Worm (Caenorhabditis elegans) whole organism, midembryonic: Measurements from ENCODE around the gene W03F9.2.

Experiments
- T22C8.4 ChIP-seq: fragments of 200-800 bp; sonication (Bioruptor generic); IDR thresholded peaks from 2 replicates; pipeline ENCODE4 v1.3.6; 2022; ENCODE audit warnings: missing genetic modification characterization, missing compliant biosample characterization
- cog-1 ChIP-seq: sonication (generic microtip); optimal IDR thresholded peaks from 2 replicates; lab custom pipeline; 2016; ENCODE audit warnings: missing genetic modification characterization, missing compliant biosample characterization
- flt-1 ChIP-seq: fragments of 200-800 bp; sonication (Bioruptor generic); IDR thresholded peaks from 2 replicates; pipeline ENCODE4 v1.3.6; 2022; ENCODE audit warnings: missing genetic modification characterization, missing compliant biosample characterization
- klf-2 ChIP-seq: fragments of 200-800 bp; sonication (Bioruptor generic); conservative IDR thresholded peaks from 2 replicates; pipeline ENCODE4 v1.3.6; 2022; ENCODE audit warnings: missing genetic modification reagents, missing genetic modification characterization, missing compliant biosample characterization
- med-1 ChIP-seq: sonication (generic microtip); optimal IDR thresholded peaks from 2 replicates; lab custom pipeline; 2017; ENCODE audit warnings: missing genetic modification characterization, mild to moderate bottlenecking, missing compliant biosample characterization, antibody characterized with exemption, missing genetic modification reagents; ENCODE audit not compliant: insufficient read depth
- ref-1 ChIP-seq: fragments of 200-800 bp; sonication (Bioruptor generic); conservative IDR thresholded peaks from 2 replicates; pipeline ENCODE4 v1.3.6; 2022; ENCODE audit warnings: missing genetic modification reagents, missing genetic modification characterization, missing compliant biosample characterization
- tab-1 ChIP-seq: fragments of 200-800 bp; sonication (Bioruptor generic); IDR thresholded peaks from 2 replicates; pipeline ENCODE4 v1.3.6; 2022; ENCODE audit warnings: missing genetic modification characterization, missing compliant biosample characterization
- ztf-23 ChIP-seq: fragments of 200-800 bp; sonication (Bioruptor generic); IDR thresholded peaks from 2 replicates; pipeline ENCODE4 v1.3.6; 2022; ENCODE audit warnings: missing genetic modification reagents, missing genetic modification characterization, missing compliant biosample characterization
- ztf-29 ChIP-seq: fragments of 200-800 bp; sonication (Bioruptor generic); IDR thresholded peaks from 2 replicates; pipeline ENCODE4 v1.3.6; 2022; ENCODE audit warnings: missing genetic modification reagents, missing genetic modification characterization, missing compliant biosample characterization

Gene W03F9.2

ce11 chrV:122750-123149 lies 5.1 kb downstream of the W03F9.2 start, which contains the start of gene cgp-1:
Gene cgp-1, minus strand, starts transcription at chrV:122789.
- no peak for TF ChIP-seq med-1 (GFP tag; lab: Kevin White, UChicago)

- TF ChIP-seq cog-1 (no peak), klf-2 (no peak), ztf-29 (GFP tag; lab: Robert Waterston, UW) (no peak), tab-1 (GFP tag; lab: Robert Waterston, UW) (no peak), ref-1 (no peak), T22C8.4 (GFP tag; lab: Robert Waterston, UW) (no peak), ztf-23 (GFP tag; lab: Robert Waterston, UW) (no peak), flt-1 (GFP tag; lab: Robert Waterston, UW) (no peak), med-1 (GFP tag; lab: Kevin White, UChicago) (no peak)
These were observed 5.6 kb downstream of the W03F9.2 start for ce11 chrV:122249-122648.

- TF ChIP-seq cog-1 (no peak), ztf-23 (GFP tag; lab: Robert Waterston, UW) (no peak), tab-1 (GFP tag; lab: Robert Waterston, UW) (no peak), ref-1 (no peak), flt-1 (GFP tag; lab: Robert Waterston, UW) (no peak), med-1 (GFP tag; lab: Kevin White, UChicago) (no peak), ztf-29 (GFP tag; lab: Robert Waterston, UW) (no peak)
These were observed 10.5 kb downstream of the W03F9.2 start for ce11 chrV:117312-117711.

ce11 chrV:116243-116642 lies 11.6 kb downstream of the W03F9.2 start:
- no peak for TF ChIP-seq tab-1 (GFP tag; lab: Robert Waterston, UW)
- TF ChIP-seq flt-1 (GFP tag; lab: Robert Waterston, UW) = no peak
- TF ChIP-seq med-1 (GFP tag; lab: Kevin White, UChicago) = no peak
- TF ChIP-seq ztf-29 (GFP tag; lab: Robert Waterston, UW) = no peak
- TF ChIP-seq ztf-23 (GFP tag; lab: Robert Waterston, UW) = no peak
- no peak for TF ChIP-seq cog-1
- TF ChIP-seq ref-1 = no peak
- no peak for TF ChIP-seq klf-2
- no peak for TF ChIP-seq T22C8.4 (GFP tag; lab: Robert Waterston, UW)

DNA sequence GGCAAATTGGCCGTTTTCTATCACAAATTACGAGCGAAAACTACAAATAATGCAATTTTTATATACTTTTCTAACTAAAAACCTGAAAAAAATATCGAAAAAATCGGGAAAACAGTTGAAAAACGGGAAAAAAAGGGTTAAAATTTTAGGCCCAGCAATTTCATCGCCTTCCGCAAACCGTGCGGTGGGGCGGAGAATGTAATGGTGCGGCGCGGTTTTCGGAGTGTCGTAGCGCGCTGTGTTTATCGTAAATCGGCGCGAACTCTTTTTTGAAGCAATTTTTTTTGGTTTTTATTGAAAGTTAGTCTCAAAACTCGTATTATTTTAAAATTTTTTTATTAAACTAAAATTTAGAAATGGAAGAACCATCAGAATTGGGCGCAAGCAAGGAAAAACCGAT lies 23.4 kb downstream of the W03F9.2 start, which contains the start of gene picd-1:
Gene picd-1, plus strand, starts transcription at position 352 of the 400 bp plus-strand sequence.
- TF ChIP-seq T22C8.4 (GFP tag; lab: Robert Waterston, UW) = no peak
- no peak for TF ChIP-seq ztf-29 (GFP tag; lab: Robert Waterston, UW)
- TF ChIP-seq klf-2 = no peak
- TF ChIP-seq flt-1 (GFP tag; lab: Robert Waterston, UW) = 0 out of 2 replicates have a peak, but pooled peaks have one; percentile 26
- no peak for TF ChIP-seq ref-1
- TF ChIP-seq med-1 (GFP tag; lab: Kevin White, UChicago) = no peak
- TF ChIP-seq ztf-23 (GFP tag; lab: Robert Waterston, UW) = no peak
- TF ChIP-seq cog-1 = peak; percentile 22

ce11 chrV:103977-104376 lies 23.9 kb downstream of the W03F9.2 start, which contains the start of gene rps-27:
Gene rps-27, minus strand, starts transcription at chrV:104077.
- TF ChIP-seq ztf-29 (GFP tag; lab: Robert Waterston, UW) (no peak), ztf-23 (GFP tag; lab: Robert Waterston, UW) (no peak), ref-1 (no peak), T22C8.4 (GFP tag; lab: Robert Waterston, UW) (no peak), klf-2 (no peak), tab-1 (GFP tag; lab: Robert Waterston, UW) (no peak), cog-1 (no peak), med-1 (GFP tag; lab: Kevin White, UChicago) (no peak), flt-1 (GFP tag; lab: Robert Waterston, UW) (no peak)

DNA sequence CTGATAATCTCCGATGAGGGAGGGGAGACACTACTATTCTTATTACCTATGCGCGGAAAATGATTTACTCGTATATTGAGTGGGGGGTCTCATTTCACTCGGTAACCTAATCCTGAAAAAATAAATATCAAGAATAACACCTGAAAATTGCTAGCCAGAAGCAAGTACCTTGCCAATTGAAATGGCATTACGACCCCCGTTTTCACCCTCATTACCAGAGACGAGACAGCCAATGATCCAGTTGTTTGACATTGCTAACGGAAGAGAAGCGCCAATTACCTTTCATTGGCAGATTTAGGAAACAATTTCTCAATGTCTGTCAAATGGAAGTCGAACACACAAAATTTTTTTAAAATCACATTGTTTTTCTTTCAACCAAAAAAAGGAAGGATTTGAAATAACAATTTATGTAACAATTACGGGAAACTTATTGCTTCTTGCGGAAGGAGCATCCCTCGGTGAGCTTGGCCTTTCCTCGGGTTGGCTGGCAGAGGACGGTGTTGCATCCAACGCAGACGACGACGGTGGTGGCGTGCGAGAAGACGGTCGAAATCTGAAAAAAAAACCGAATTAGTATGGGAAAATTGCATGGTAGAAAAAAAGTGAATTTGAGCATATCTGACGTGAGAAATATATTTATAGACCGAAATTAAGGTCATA lies 24.7 kb downstream of the W03F9.2 start:
- TF ChIP-seq ref-1 (0 out of 2 replicates have a peak, but pooled peaks have one; percentile 24), ztf-23 (GFP tag; lab: Robert Waterston, UW) (no peak), tab-1 (GFP tag; lab: Robert Waterston, UW) (no peak), cog-1 (no peak), flt-1 (GFP tag; lab: Robert Waterston, UW) (no peak), klf-2 (no peak), med-1 (GFP tag; lab: Kevin White, UChicago) (no peak), ztf-29 (GFP tag; lab: Robert Waterston, UW) (no peak), T22C8.4 (GFP tag; lab: Robert Waterston, UW) (no peak)

ce11 chrV:102165-102564 lies 25.7 kb downstream of the W03F9.2 start:
- TF ChIP-seq T22C8.4 (GFP tag; lab: Robert Waterston, UW) (no peak), tab-1 (GFP tag; lab: Robert Waterston, UW) (no peak), ref-1 (no peak), med-1 (GFP tag; lab: Kevin White, UChicago) (no peak), ztf-23 (GFP tag; lab: Robert Waterston, UW) (no peak), flt-1 (GFP tag; lab: Robert Waterston, UW) (no peak), cog-1 (no peak), ztf-29 (GFP tag; lab: Robert Waterston, UW) (no peak), klf-2 (no peak)

ce11 chrV:83732-84131 lies 44.1 kb downstream of the W03F9.2 start, which contains the start of gene daam-1:
Gene daam-1, minus strand, starts transcription at chrV:83832.
- no peak for TF ChIP-seq T22C8.4 (GFP tag; lab: Robert Waterston, UW)
- no peak for TF ChIP-seq ztf-29 (GFP tag; lab: Robert Waterston, UW)
- no peak for TF ChIP-seq ztf-23 (GFP tag; lab: Robert Waterston, UW)
- no peak for TF ChIP-seq flt-1 (GFP tag; lab: Robert Waterston, UW)
- TF ChIP-seq cog-1 = no peak
- no peak for TF ChIP-seq tab-1 (GFP tag; lab: Robert Waterston, UW)
- no peak for TF ChIP-seq klf-2
- no peak for TF ChIP-seq med-1 (GFP tag; lab: Kevin White, UChicago)
- no peak for TF ChIP-seq ref-1
